Worm (Caenorhabditis elegans): Measurements from ENCODE around the gene T24C12.3.
A peak's percentile ranks its signal among the peaks of the same experiment; 100 is the strongest.

T24C12.3 gene

DNA sequence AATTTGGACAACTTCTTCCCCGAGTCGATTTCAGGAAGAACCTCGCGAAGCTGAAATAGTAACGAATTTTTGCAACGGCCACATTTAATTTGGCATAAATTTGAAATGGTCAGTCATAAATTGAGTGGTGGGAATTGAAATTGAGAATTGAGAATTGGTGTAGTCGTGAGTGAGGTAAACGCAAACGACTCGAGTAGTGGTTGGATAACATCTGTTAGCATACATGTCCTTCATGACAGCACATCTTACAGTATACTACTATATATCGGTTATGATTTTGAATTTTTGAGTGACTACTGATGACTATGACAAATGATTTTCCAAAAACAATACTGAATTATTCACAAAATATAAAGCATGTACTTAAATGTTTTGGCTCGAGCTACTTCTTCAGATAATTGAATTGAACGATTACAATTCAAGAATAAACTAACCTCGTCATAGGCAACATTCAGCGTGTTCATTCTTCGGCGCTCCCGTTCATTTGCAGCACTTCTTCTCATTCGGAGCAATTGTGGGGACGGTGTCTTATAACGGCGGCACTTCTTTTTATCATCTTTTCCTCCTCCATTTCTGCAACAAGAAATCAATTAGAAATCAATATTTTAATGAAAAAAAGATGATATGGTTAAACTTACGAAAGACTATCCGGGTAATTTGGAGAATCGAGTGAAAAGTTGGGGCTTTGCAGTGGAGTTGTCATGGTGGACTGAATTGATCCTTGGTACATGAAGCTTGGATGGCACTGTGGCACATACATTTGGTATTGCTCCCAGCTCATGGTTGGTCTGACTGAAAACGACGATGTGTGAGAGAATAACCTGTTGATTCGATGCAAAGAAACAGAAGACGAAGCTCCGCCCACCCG lies 25.8 kb upstream of the T24C12.3 start, which contains the start of gene lin-32:
TSS of gene lin-32 (minus strand) at position 818 of the 868 bp plus-strand sequence.
- TF ChIP-seq mxl-3 (GFP tag; optimal IDR thresholded peaks at IDR 0.05) (no peak), unc-62 (GFP tag; optimal IDR thresholded peaks at IDR 0.05 in 1 of 2) (peak in 1 of 2 experiments; percentile 95), unc-62 (tag; optimal IDR thresholded peaks at IDR 0.05) (no peak), arid-1 (GFP tag; conservative IDR thresholded peaks at IDR 0.05) (no peak), ceh-20 (GFP tag; IDR thresholded peaks at IDR 0.05) (no peak), zag-1 (tag; optimal IDR thresholded peaks at IDR 0.05) (no peak), aha-1 (tag) (peak; percentile 64), zip-2 (tag; optimal IDR thresholded peaks at IDR 0.05) (no peak)

DNA sequence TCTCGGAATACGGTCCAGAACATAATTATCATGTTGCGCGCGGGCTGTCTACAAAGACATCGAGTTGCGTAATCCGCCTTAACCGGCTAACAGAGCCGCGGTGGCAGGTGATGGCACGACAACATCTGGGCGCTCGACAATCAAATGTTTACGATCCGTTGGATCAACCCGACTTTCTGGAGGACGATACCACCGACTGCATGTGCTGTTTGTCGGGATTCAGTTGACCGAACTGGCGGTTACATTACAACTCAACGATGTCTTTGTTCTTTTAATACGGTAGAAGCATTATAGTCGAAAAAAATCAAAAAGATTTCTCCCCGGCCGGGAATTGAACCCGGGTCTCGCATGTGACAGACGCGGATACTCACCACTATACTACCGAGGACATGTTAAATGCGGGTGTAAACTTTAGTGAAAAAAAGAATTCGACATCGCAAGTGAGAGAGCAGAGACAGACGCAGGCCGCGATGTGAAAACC lies 23.2 kb upstream of the T24C12.3 start:
- peak; percentile 43 for TF ChIP-seq zip-2 (tag; optimal IDR thresholded peaks at IDR 0.05)
- no peak for TF ChIP-seq ZK546.5 (tag; optimal IDR thresholded peaks at IDR 0.05)
- peak; percentile 83 for TF ChIP-seq T26A8.4 (GFP tag; IDR thresholded peaks at IDR 0.05)
- no peak for TF ChIP-seq cey-2 (tag; optimal IDR thresholded peaks at IDR 0.05; ENCODE audit: borderline replicate concordance, insufficient read depth)
- TF ChIP-seq aha-1 (tag) = peak; percentile 95
- peak; percentile 62 for TF ChIP-seq hlh-11 (tag; optimal IDR thresholded peaks at IDR 0.05)
- peak; percentile 84 for TF ChIP-seq dmd-9 (GFP tag; IDR thresholded peaks at IDR 0.05)
- no peak for TF ChIP-seq zip-11 (GFP tag; IDR thresholded peaks at IDR 0.05)
- TF ChIP-seq Y105C5A.15 (GFP tag; IDR thresholded peaks at IDR 0.05) = peak; percentile 76
- TF ChIP-seq zfp-3 (GFP tag; conservative IDR thresholded peaks at IDR 0.05) = peak; percentile 75
- peak; percentile 41 for TF ChIP-seq F37D6.2 (tag; optimal IDR thresholded peaks at IDR 0.05)
- TF ChIP-seq unc-130 (GFP tag; optimal IDR thresholded peaks at IDR 0.05) = peak; percentile 63
- peak; percentile 90 for TF ChIP-seq hlh-30 (tag; optimal IDR thresholded peaks at IDR 0.05; ENCODE audit: insufficient read depth)
- TF ChIP-seq lin-38 (GFP tag; IDR thresholded peaks at IDR 0.05) = no peak
- TF ChIP-seq nhr-102 (tag; optimal IDR thresholded peaks at IDR 0.05) = peak; percentile 58
- TF ChIP-seq spr-1 (tag; optimal IDR thresholded peaks at IDR 0.05) = peak; percentile 47
- peak; percentile 58 for TF ChIP-seq lin-1 (GFP tag; IDR thresholded peaks at IDR 0.05)
- TF ChIP-seq dpl-1 (GFP tag; optimal IDR thresholded peaks at IDR 0.05) = no peak
- TF ChIP-seq zfp-2 (tag; optimal IDR thresholded peaks at IDR 0.05) = peak; percentile 40
- TF ChIP-seq nhr-76 (tag; optimal IDR thresholded peaks at IDR 0.05) = no peak
- TF ChIP-seq ceh-82 (tag; optimal IDR thresholded peaks at IDR 0.05) = no peak
- TF ChIP-seq ceh-62 (tag; optimal IDR thresholded peaks at IDR 0.05) = no peak
- TF ChIP-seq madf-5 (GFP tag; IDR thresholded peaks at IDR 0.05) = peak; percentile 59 to 78; a peak in 2 of 4 replicates
- peak; percentile 85 for TF ChIP-seq arid-1 (GFP tag; conservative IDR thresholded peaks at IDR 0.05)
- peak in 1 of 2 experiments; percentile 75 for TF ChIP-seq lsy-2 (tag; optimal IDR thresholded peaks at IDR 0.05)
- peak; percentile 49 for TF ChIP-seq duxl-1 (tag; optimal IDR thresholded peaks at IDR 0.05; ENCODE audit: poor library complexity)
- TF ChIP-seq gei-8 (GFP tag; optimal IDR thresholded peaks at IDR 0.05) = peak; percentile 79
- TF ChIP-seq nhr-6 (tag; optimal IDR thresholded peaks at IDR 0.05) = peak; percentile 20
- TF ChIP-seq fos-1 (tag; optimal IDR thresholded peaks at IDR 0.05) = no peak
- TF ChIP-seq mdl-1 (tag; optimal IDR thresholded peaks at IDR 0.05) = peak in 1 of 2 experiments; percentile 79
- no peak for TF ChIP-seq ceh-32 (tag; optimal IDR thresholded peaks at IDR 0.05; ENCODE audit: poor library complexity)
- TF ChIP-seq nhr-77 (tag; optimal IDR thresholded peaks at IDR 0.05) = peak; percentile 63
- peak; percentile 57 for TF ChIP-seq dve-1 (tag; optimal IDR thresholded peaks at IDR 0.05; ENCODE audit: insufficient read depth)
- TF ChIP-seq unc-39 (tag; optimal IDR thresholded peaks at IDR 0.05) = no peak
- TF ChIP-seq vab-7 (GFP tag; IDR thresholded peaks at IDR 0.05) = peak; percentile 89
- no peak for TF ChIP-seq ceh-28 (tag; optimal IDR thresholded peaks at IDR 0.05)
- TF ChIP-seq madf-9 (GFP tag; conservative IDR thresholded peaks at IDR 0.05) = peak; percentile 83
- TF ChIP-seq ceh-20 (GFP tag; IDR thresholded peaks at IDR 0.05) = peak; percentile 83
- peak; percentile 53 for TF ChIP-seq F10B5.3 (tag; optimal IDR thresholded peaks at IDR 0.05)
- TF ChIP-seq ama-1 (optimal IDR thresholded peaks at IDR 0.05) = no peak
- peak; percentile 41 for TF ChIP-seq F49E8.2 (tag; optimal IDR thresholded peaks at IDR 0.05; ENCODE audit: borderline replicate concordance)
- TF ChIP-seq snpc-1.2 (GFP tag; IDR thresholded peaks at IDR 0.05) = peak; percentile 90
- peak; percentile 24 for TF ChIP-seq nhr-28 (tag; optimal IDR thresholded peaks at IDR 0.05)

Measured in whole organism, L4 larva.